Worm (Caenorhabditis elegans): ENCODE data around the gene fis-2.

The fis-2 gene

ce11 chrX:8238639-8239055 lies 46.4 kb downstream of the fis-2 start (continued):
- TF ChIP-seq sup-37 (GFP tag; optimal IDR thresholded peaks at IDR 0.05) (no peak), egl-27 (tag; optimal IDR thresholded peaks at IDR 0.05) (no peak), nhr-77 (tag; optimal IDR thresholded peaks at IDR 0.05) (no peak), ama-1 (optimal IDR thresholded peaks at IDR 0.05) (no peak), hlh-17 (GFP tag; optimal IDR thresholded peaks at IDR 0.05; ENCODE audit: borderline replicate concordance) (no peak), isw-1 (GFP tag; IDR thresholded peaks at IDR 0.05) (no peak), dpl-1 (GFP tag; optimal IDR thresholded peaks at IDR 0.05) (peak in 1 of 3 experiments; percentile 23), nhr-47 (tag; optimal IDR thresholded peaks at IDR 0.05) (peak; percentile 54), pag-3 (tag; optimal IDR thresholded peaks at IDR 0.05; ENCODE audit: borderline replicate concordance, insufficient read depth) (peak; percentile 43), lin-14 (GFP tag; optimal IDR thresholded peaks at IDR 0.05) (peak; percentile 84), ceh-63 (GFP tag; optimal IDR thresholded peaks at IDR 0.05) (no peak), unc-86 (tag; optimal IDR thresholded peaks at IDR 0.05) (no peak), sptf-1 (tag; optimal IDR thresholded peaks at IDR 0.05) (no peak), skn-1 (tag; optimal IDR thresholded peaks at IDR 0.05) (peak; percentile 35), unc-62 (GFP tag; optimal IDR thresholded peaks at IDR 0.05) (no peak), nhr-19 (GFP tag; conservative IDR thresholded peaks at IDR 0.05) (peak; percentile 38; the same call in 1 of the 2 replicates), aha-1 (tag; optimal IDR thresholded peaks at IDR 0.05) (no peak), ceh-90 (tag; optimal IDR thresholded peaks at IDR 0.05) (no peak), nhr-12 (tag; optimal IDR thresholded peaks at IDR 0.05) (no peak), pqm-1 (tag; optimal IDR thresholded peaks at IDR 0.05) (no peak), egl-13 (tag; optimal IDR thresholded peaks at IDR 0.05) (no peak), nhr-20 (tag; optimal IDR thresholded peaks at IDR 0.05) (peak; percentile 85), lin-13 (GFP tag; optimal IDR thresholded peaks at IDR 0.05) (peak; percentile 7), unc-30 (tag; optimal IDR thresholded peaks at IDR 0.05) (no peak), pax-3 (tag; optimal IDR thresholded peaks at IDR 0.05) (no peak), blmp-1 (tag; optimal IDR thresholded peaks at IDR 0.05) (peak; percentile 72), hpl-2 (GFP tag; optimal IDR thresholded peaks at IDR 0.05) (no peak), mef-2 (tag; optimal IDR thresholded peaks at IDR 0.05) (no peak), snu-23 (GFP tag; optimal IDR thresholded peaks at IDR 0.05) (peak; percentile 84), mdl-1 (tag; optimal IDR thresholded peaks at IDR 0.05) (peak in 1 of 2 experiments; percentile 81), zag-1 (tag; optimal IDR thresholded peaks at IDR 0.05) (no peak), unc-98 (GFP tag; IDR thresholded peaks at IDR 0.05) (no peak), ztf-11 (tag; optimal IDR thresholded peaks at IDR 0.05) (no peak), ztf-4 (tag; optimal IDR thresholded peaks at IDR 0.05) (no peak), mep-1 (tag; optimal IDR thresholded peaks at IDR 0.05) (peak; percentile 15), lsy-2 (tag; optimal IDR thresholded peaks at IDR 0.05) (peak; percentile 17 to 57), dsc-1 (tag; optimal IDR thresholded peaks at IDR 0.05) (no peak), alr-1 (tag; optimal IDR thresholded peaks at IDR 0.05; ENCODE audit: borderline replicate concordance) (no peak)

ce11 chrX:8236515-8236914 lies 48.5 kb downstream of the fis-2 start:
- TF ChIP-seq unc-130 (tag; optimal IDR thresholded peaks at IDR 0.05): no peak
- peak in 1 of 2 experiments; percentile 43 for TF ChIP-seq lin-35 (GFP tag; optimal IDR thresholded peaks at IDR 0.05)
- no peak for TF ChIP-seq pqm-1 (tag; optimal IDR thresholded peaks at IDR 0.05)
- TF ChIP-seq elt-3 (tag; optimal IDR thresholded peaks at IDR 0.05): peak in 1 of 6 experiments; percentile 25

- TF ChIP-seq fos-1 (tag; optimal IDR thresholded peaks at IDR 0.05): peak; percentile 45
- peak; percentile 98 for TF ChIP-seq nhr-85 (tag)
- peak; percentile 89 for TF ChIP-seq vab-15 (tag; optimal IDR thresholded peaks at IDR 0.05)
- peak; percentile 61 for TF ChIP-seq ceh-88 (GFP tag; IDR thresholded peaks at IDR 0.05)
- TF ChIP-seq swsn-7 (tag; optimal IDR thresholded peaks at IDR 0.05): peak; percentile 43
- TF ChIP-seq lin-13 (GFP tag; optimal IDR thresholded peaks at IDR 0.05): peak; percentile 65
- TF ChIP-seq ztf-4 (tag; optimal IDR thresholded peaks at IDR 0.05): peak; percentile 7
- peak; percentile 89 for TF ChIP-seq grh-1 (GFP tag; IDR thresholded peaks at IDR 0.05)
- peak; percentile 47 for TF ChIP-seq pag-3 (tag; optimal IDR thresholded peaks at IDR 0.05; ENCODE audit: borderline replicate concordance, insufficient read depth)
- TF ChIP-seq blmp-1 (tag; optimal IDR thresholded peaks at IDR 0.05): peak; percentile 57
- TF ChIP-seq dpl-1 (GFP tag; optimal IDR thresholded peaks at IDR 0.05): peak; percentile 19 to 34 (median 27)
- peak; percentile 10 for TF ChIP-seq snpc-4 (tag; optimal IDR thresholded peaks at IDR 0.05)
- TF ChIP-seq irx-1 (tag; optimal IDR thresholded peaks at IDR 0.05): peak; percentile 17
- no peak for TF ChIP-seq hlh-17 (GFP tag; optimal IDR thresholded peaks at IDR 0.05; ENCODE audit: borderline replicate concordance)
- peak; percentile 61 for TF ChIP-seq lir-3 (tag; optimal IDR thresholded peaks at IDR 0.05; ENCODE audit: poor library complexity)
- peak; percentile 94 for TF ChIP-seq nhr-71 (tag; optimal IDR thresholded peaks at IDR 0.05)
These were observed 49.0 kb downstream of the fis-2 start, which contains the start of gene M60.4 for ce11 chrX:8235994-8236393. Gene M60.4, minus strand, starts transcription at chrX:8236314.

Measured in whole organism, L1 larva.